Worm (Caenorhabditis elegans) whole organism, mixed stage, embryonic: Measurements from ENCODE around the gene F16H6.7.

ENCODE experiments used
- cnd-1 ChIP-seq: fragments of 200-800 bp; sonication (Bioruptor generic); optimal IDR thresholded peaks from 2 replicates; lab custom pipeline; 2018; ENCODE audit warnings: mild to moderate bottlenecking, missing genetic modification characterization, missing compliant biosample characterization
- ham-2 ChIP-seq: fragments of 200-800 bp; sonication (Bioruptor generic); optimal IDR thresholded peaks from 2 replicates; lab custom pipeline; 2018; ENCODE audit warnings: mild to moderate bottlenecking, missing genetic modification characterization, missing compliant biosample characterization
- mep-1 ChIP-seq: fragments of 150-350 bp; optimal IDR thresholded peaks from 2 replicates; lab custom pipeline; 2017; ENCODE audit warnings: missing biosample characterization, missing genetic modification reagents, missing genetic modification characterization, inconsistent platforms
- nhr-12 ChIP-seq: fragments of 150-350 bp; optimal IDR thresholded peaks from 2 replicates; lab custom pipeline; 2014; ENCODE audit warnings: missing biosample characterization, missing genetic modification characterization
- unc-39 ChIP-seq: fragments of 150-350 bp; optimal IDR thresholded peaks from 2 replicates; lab custom pipeline; 2014; ENCODE audit warnings: missing biosample characterization, missing genetic modification characterization
- ztf-11 ChIP-seq: fragments of 150-350 bp; optimal IDR thresholded peaks from 2 replicates; lab custom pipeline; 2014; ENCODE audit warnings: missing biosample characterization, missing genetic modification characterization

- TF ChIP-seq mep-1 (tag; lab: Kevin White, UChicago) (no peak), ztf-11 (tag; lab: Kevin White, UChicago) (no peak), unc-39 (tag; lab: Kevin White, UChicago) (no peak), cnd-1 (tag; lab: Kevin White, UChicago) (no peak), nhr-12 (tag; lab: Kevin White, UChicago) (no peak), ham-2 (GFP tag; lab: Kevin White, UChicago) (no peak)
Measured at ce11 chrV:18158172-18158571, 50.8 kb downstream of the F16H6.7 start.
